Fruit fly (Drosophila melanogaster): ENCODE data around the gene CG42586.

Gene CG42586

DNA sequence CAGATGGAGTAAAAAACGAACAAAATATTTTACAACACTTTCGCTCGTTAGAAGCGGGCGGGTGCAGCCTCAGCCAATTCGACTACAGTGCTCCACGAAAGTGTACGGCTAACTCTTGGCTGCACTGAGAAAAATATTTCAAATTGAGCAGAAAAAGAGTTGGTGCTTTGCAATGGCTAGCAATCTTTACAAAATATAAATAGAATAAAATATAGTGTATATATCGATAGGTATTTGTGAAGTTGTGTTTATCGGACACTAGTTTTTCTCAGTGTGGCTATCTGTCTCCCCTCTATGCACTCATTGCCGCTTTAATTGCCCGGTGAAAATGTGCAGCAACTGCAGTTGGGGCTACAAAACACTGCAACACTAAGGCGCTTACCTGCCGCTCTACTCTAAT is 40.1 kb downstream of the CG42586 start (continued):
- no peak for TF ChIP-seq wdn (GFP tag; IDR thresholded peaks at IDR 0.05)
- peak; percentile 9 for TF ChIP-seq CG1647 (GFP tag; optimal IDR thresholded peaks at IDR 0.05)
- no peak for TF ChIP-seq Myb (GFP tag; optimal IDR thresholded peaks at IDR 0.05)
- peak; percentile 42 for TF ChIP-seq pnt (GFP tag; optimal IDR thresholded peaks at IDR 0.05)
- TF ChIP-seq psq (GFP tag; optimal IDR thresholded peaks at IDR 0.05) = peak; percentile 21
- TF ChIP-seq dpn (GFP tag; optimal IDR thresholded peaks at IDR 0.05) = peak in 1 of 2 experiments; percentile 38
- no peak for TF ChIP-seq CG10565 (GFP tag; optimal IDR thresholded peaks at IDR 0.05)
- TF ChIP-seq ATbp (GFP tag; optimal IDR thresholded peaks at IDR 0.05) = peak; percentile 84
- TF ChIP-seq CG6813 (GFP tag; optimal IDR thresholded peaks at IDR 0.05) = no peak
- no peak for TF ChIP-seq CG4282 (GFP tag; optimal IDR thresholded peaks at IDR 0.05)
- peak; percentile 14 for TF ChIP-seq Blimp-1 (GFP tag; optimal IDR thresholded peaks at IDR 0.05)
- TF ChIP-seq Nf-YB (GFP tag; optimal IDR thresholded peaks at IDR 0.05) = no peak
- TF ChIP-seq zfh2 (GFP tag; optimal IDR thresholded peaks at IDR 0.05) = no peak
- TF ChIP-seq CG14050 (GFP tag; IDR thresholded peaks at IDR 0.05) = peak; percentile 43; the same call in 1 of the 3 replicates
- no peak for TF ChIP-seq ase (GFP tag; IDR thresholded peaks at IDR 0.05)
- peak; percentile 67 for TF ChIP-seq ttk (GFP tag; IDR thresholded peaks at IDR 0.05)
- TF ChIP-seq pan (optimal IDR thresholded peaks at IDR 0.05) = no peak
- no peak for TF ChIP-seq pan (GFP tag; optimal IDR thresholded peaks at IDR 0.05 in 1 of 2, IDR thresholded peaks at IDR 0.05 in 1 of 2)
- no peak for TF ChIP-seq p53 (GFP tag; optimal IDR thresholded peaks at IDR 0.05)
- TF ChIP-seq zfh1 (GFP tag; IDR thresholded peaks at IDR 0.05) = peak; percentile 83
- no peak for TF ChIP-seq CG11093 (GFP tag; IDR thresholded peaks at IDR 0.05)
- TF ChIP-seq cas (GFP tag; IDR thresholded peaks at IDR 0.05) = no peak
- peak; percentile 22 for TF ChIP-seq CG17568 (GFP tag; optimal IDR thresholded peaks at IDR 0.05)
- TF ChIP-seq CG11560 (tag; IDR thresholded peaks at IDR 0.05) = peak; percentile 40; the same call in 1 of the 3 replicates
- TF ChIP-seq CG15479 (GFP tag; optimal IDR thresholded peaks at IDR 0.05) = no peak
- no peak for TF ChIP-seq Atf6 (GFP tag; IDR thresholded peaks at IDR 0.05)
- TF ChIP-seq CG17361 (GFP tag; IDR thresholded peaks at IDR 0.05) = no peak
- no peak for TF ChIP-seq CG17912 (GFP tag; optimal IDR thresholded peaks at IDR 0.05)
- TF ChIP-seq Rx (GFP tag; IDR thresholded peaks at IDR 0.05) = no peak
- peak; percentile 76; the same call in 1 of the 2 replicates for TF ChIP-seq chm (GFP tag; IDR thresholded peaks at IDR 0.05)
- no peak for TF ChIP-seq Adf1 (GFP tag; IDR thresholded peaks at IDR 0.05)
- no peak for TF ChIP-seq Scr (GFP tag; IDR thresholded peaks at IDR 0.05; ENCODE audit: partially characterized antibody)
- TF ChIP-seq Hr78 (GFP tag; optimal IDR thresholded peaks at IDR 0.05) = no peak
- TF ChIP-seq Dbx (GFP tag; IDR thresholded peaks at IDR 0.05) = no peak
- no peak for TF ChIP-seq cg (GFP tag; optimal IDR thresholded peaks at IDR 0.05)
- TF ChIP-seq BEAF-32 (GFP tag; optimal IDR thresholded peaks at IDR 0.05) = no peak
- TF ChIP-seq CG8089 (GFP tag; optimal IDR thresholded peaks at IDR 0.05) = no peak
- no peak for TF ChIP-seq Dref (GFP tag; IDR thresholded peaks at IDR 0.05)
- TF ChIP-seq z (GFP tag; IDR thresholded peaks at IDR 0.05) = no peak
- TF ChIP-seq sc (optimal IDR thresholded peaks at IDR 0.05) = no peak
- peak; percentile 66 for TF ChIP-seq sc (GFP tag; optimal IDR thresholded peaks at IDR 0.05)
- no peak for TF ChIP-seq mld (GFP tag; IDR thresholded peaks at IDR 0.05; ENCODE audit: partially characterized antibody)
- TF ChIP-seq repo (GFP tag; optimal IDR thresholded peaks at IDR 0.05) = no peak
- no peak for TF ChIP-seq Meics (GFP tag; optimal IDR thresholded peaks at IDR 0.05)
- no peak for TF ChIP-seq Bdp1 (GFP tag; optimal IDR thresholded peaks at IDR 0.05)
- TF ChIP-seq Dek (tag; optimal IDR thresholded peaks at IDR 0.05) = no peak
- TF ChIP-seq NK7.1 (GFP tag; optimal IDR thresholded peaks at IDR 0.05) = no peak
- no peak for TF ChIP-seq Mad (GFP tag; optimal IDR thresholded peaks at IDR 0.05)
- TF ChIP-seq oc (tag; optimal IDR thresholded peaks at IDR 0.05) = peak; percentile 75
- no peak for TF ChIP-seq CG6254 (GFP tag; optimal IDR thresholded peaks at IDR 0.05)
- TF ChIP-seq CG6689 (GFP tag; IDR thresholded peaks at IDR 0.05) = no peak
- TF ChIP-seq CG8478 (optimal IDR thresholded peaks at IDR 0.05) = no peak
- peak; percentile 15 for TF ChIP-seq CG3065 (GFP tag; optimal IDR thresholded peaks at IDR 0.05)

All from whole organism, embryonic.